Fruit fly (Drosophila melanogaster) whole organism, embryonic: ENCODE data around the gene Wdfy2.
A peak's percentile ranks its signal among the peaks of the same experiment; 100 is the strongest.

Experiments used
- Bdp1 ChIP-seq: fragments of 200-800 bp; sonication (Bioruptor generic); optimal IDR thresholded peaks from 3 replicates; lab custom pipeline; 2016; ENCODE audit warnings: missing biosample characterization, missing genetic modification characterization
- C15 ChIP-seq: fragments of 200-800 bp; sonication (Bioruptor generic); IDR thresholded peaks from 3 replicates; pipeline ENCODE4 v1.3.6; 2022; ENCODE audit warnings: missing biosample characterization, missing genetic modification characterization
- CG12104 ChIP-seq: fragments of 200-800 bp; sonication (Bioruptor generic); optimal IDR thresholded peaks from 3 replicates; lab custom pipeline; 2016; ENCODE audit warnings: missing biosample characterization, missing genetic modification characterization
- CG12299 ChIP-seq: fragments of 200-800 bp; sonication (Bioruptor generic); optimal IDR thresholded peaks from 2 replicates; lab custom pipeline; 2018; ENCODE audit warnings: missing biosample characterization, mild to moderate bottlenecking, missing genetic modification characterization
- CG12744 ChIP-seq: fragments of 200-800 bp; sonication (Bioruptor generic); optimal IDR thresholded peaks from 2 replicates; lab custom pipeline; 2016; ENCODE audit warnings: missing biosample characterization, missing genetic modification characterization
- CG13287 ChIP-seq: fragments of 200-800 bp; sonication (Bioruptor generic); IDR thresholded peaks from 2 replicates; pipeline ENCODE4 v1.3.6; 2022; ENCODE audit warnings: missing biosample characterization, missing genetic modification characterization; ENCODE audit not compliant: partially characterized antibody
- CG14965 ChIP-seq: fragments of 200-800 bp; sonication (Bioruptor generic); optimal IDR thresholded peaks from 2 replicates; lab custom pipeline; 2016; ENCODE audit warnings: missing biosample characterization, missing genetic modification characterization, borderline replicate concordance
- CG15514 ChIP-seq: fragments of 200-800 bp; sonication (Bioruptor generic); optimal IDR thresholded peaks from 3 replicates; lab custom pipeline; 2017; ENCODE audit warnings: missing biosample characterization, missing genetic modification characterization, mild to moderate bottlenecking, moderate library complexity, missing genetic modification reagents
- CG15601 ChIP-seq: fragments of 200-800 bp; sonication (Bioruptor generic); optimal IDR thresholded peaks from 3 replicates; lab custom pipeline; 2019; ENCODE audit warnings: missing biosample characterization, mild to moderate bottlenecking, missing genetic modification characterization, moderate library complexity
- CG1602 ChIP-seq: fragments of 200-800 bp; sonication (Bioruptor generic); optimal IDR thresholded peaks from 3 replicates; lab custom pipeline; 2016; ENCODE audit warnings: missing biosample characterization, missing genetic modification characterization
- CG16813 ChIP-seq: fragments of 200-800 bp; sonication (Bioruptor generic); IDR thresholded peaks from 3 replicates; pipeline ENCODE4 v1.3.6; 2022; ENCODE audit warnings: missing biosample characterization, missing genetic modification characterization; ENCODE audit not compliant: partially characterized antibody
- CG16815 ChIP-seq: fragments of 200-800 bp; sonication (Bioruptor generic); optimal IDR thresholded peaks from 3 replicates; lab custom pipeline; 2017; ENCODE audit warnings: missing biosample characterization, mild to moderate bottlenecking, missing genetic modification characterization
- CG17361 ChIP-seq: fragments of 200-800 bp; sonication (Bioruptor generic); IDR thresholded peaks from 3 replicates; pipeline ENCODE4 v1.3.6; 2022; ENCODE audit warnings: missing biosample characterization, missing genetic modification characterization
- CG17802 ChIP-seq: fragments of 200-800 bp; sonication (Bioruptor generic); optimal IDR thresholded peaks from 2 replicates; lab custom pipeline; 2018; ENCODE audit warnings: missing biosample characterization, mild to moderate bottlenecking, missing genetic modification characterization, moderate library complexity
- CG18262 ChIP-seq: fragments of 200-800 bp; optimal IDR thresholded peaks from 3 replicates; lab custom pipeline; 2019; ENCODE audit warnings: missing biosample characterization, mild to moderate bottlenecking, missing genetic modification characterization, moderate library complexity
- CG2116 ChIP-seq: fragments of 200-800 bp; sonication (Bioruptor generic); optimal IDR thresholded peaks from 3 replicates; lab custom pipeline; 2018; ENCODE audit warnings: missing biosample characterization, mild to moderate bottlenecking, missing genetic modification characterization
- CG32767 ChIP-seq: fragments of 200-800 bp; sonication (Bioruptor generic); IDR thresholded peaks from 2 replicates; pipeline ENCODE4 v1.3.6; 2022; ENCODE audit warnings: missing biosample characterization, missing genetic modification characterization
- CG43689 ChIP-seq: fragments of 200-800 bp; sonication (Bioruptor generic); IDR thresholded peaks from 2 replicates; pipeline ENCODE4 v1.3.6; 2022; ENCODE audit warnings: missing biosample characterization, missing genetic modification characterization
- CG4404 ChIP-seq: fragments of 200-800 bp; sonication (Bioruptor generic); IDR thresholded peaks from 2 replicates; pipeline ENCODE4 v1.3.6; 2022; ENCODE audit warnings: missing biosample characterization, missing genetic modification characterization
- CG6175 ChIP-seq: fragments of 200-800 bp; sonication (Bioruptor generic); IDR thresholded peaks from 3 replicates; pipeline ENCODE4 v1.3.6; 2022; ENCODE audit warnings: missing biosample characterization, missing genetic modification characterization
- CG7786 ChIP-seq: fragments of 200-800 bp; sonication (Bioruptor generic); optimal IDR thresholded peaks from 2 replicates; lab custom pipeline; 2016; ENCODE audit warnings: missing biosample characterization, missing genetic modification characterization
- CG8765 ChIP-seq: fragments of 200-800 bp; sonication (Bioruptor generic); IDR thresholded peaks from 2 replicates; pipeline ENCODE4 v1.3.6; 2022; ENCODE audit warnings: missing biosample characterization, missing genetic modification characterization
- CG9727 ChIP-seq: fragments of 200-800 bp; sonication (Bioruptor generic); optimal IDR thresholded peaks from 3 replicates; lab custom pipeline; 2017; ENCODE audit warnings: missing biosample characterization, mild to moderate bottlenecking, missing genetic modification characterization
- Dad ChIP-seq: fragments of 200-800 bp; sonication (Bioruptor generic); optimal IDR thresholded peaks from 3 replicates; lab custom pipeline; 2016; ENCODE audit warnings: missing biosample characterization, missing genetic modification characterization
- Dek ChIP-seq: fragments of 200-800 bp; sonication (Bioruptor generic); optimal IDR thresholded peaks from 3 replicates; lab custom pipeline; 2019; ENCODE audit warnings: missing biosample characterization, mild to moderate bottlenecking, missing genetic modification characterization, moderate library complexity
- Eip74EF ChIP-seq, 2 experiments: fragments of 200-800 bp in 1 of 2; fragments of >200 bp in 1 of 2; sonication (Bioruptor generic) in 1 of 2; optimal IDR thresholded peaks; 2 replicates each; lab custom pipeline; 2017 to 2019; ENCODE audit warnings: missing biosample characterization in 2 of 2, missing genetic modification characterization in 2 of 2, mild to moderate bottlenecking in 1 of 2, moderate library complexity in 1 of 2
- Ets65A ChIP-seq: fragments of 200-800 bp; sonication (Bioruptor generic); peaks from one replicate; lab custom pipeline; 2016; ENCODE audit warnings: missing biosample characterization, missing genetic modification characterization
- H2.0 ChIP-seq: fragments of 200-800 bp; sonication (Bioruptor generic); IDR thresholded peaks from 2 replicates; pipeline ENCODE4 v1.3.6; 2022; ENCODE audit warnings: missing biosample characterization, missing genetic modification characterization
- HLH54F ChIP-seq: fragments of 200-800 bp; sonication (Bioruptor generic); optimal IDR thresholded peaks from 3 replicates; lab custom pipeline; 2016; ENCODE audit warnings: missing biosample characterization, missing genetic modification characterization
- Hey ChIP-seq: fragments of 200-800 bp; sonication (Bioruptor generic); optimal IDR thresholded peaks from 3 replicates; lab custom pipeline; 2018; ENCODE audit warnings: missing biosample characterization, mild to moderate bottlenecking, missing genetic modification characterization
- Hmr ChIP-seq: fragments of 200-800 bp; sonication (Bioruptor generic); optimal IDR thresholded peaks from 3 replicates; lab custom pipeline; 2017; ENCODE audit warnings: mild to moderate bottlenecking, missing biosample characterization, missing genetic modification reagents, missing genetic modification characterization
- NK7.1 ChIP-seq: fragments of 200-800 bp; sonication (Bioruptor generic); optimal IDR thresholded peaks from 3 replicates; lab custom pipeline; 2016; ENCODE audit warnings: missing biosample characterization, missing genetic modification characterization
- Ravus ChIP-seq: fragments of 200-800 bp; sonication (Bioruptor generic); IDR thresholded peaks from 2 replicates; pipeline ENCODE4 v1.3.6; 2022; ENCODE audit warnings: missing biosample characterization, missing genetic modification characterization
- Spps ChIP-seq: fragments of 200-800 bp; sonication (Bioruptor generic); optimal IDR thresholded peaks from 2 replicates; lab custom pipeline; 2018; ENCODE audit warnings: missing biosample characterization, mild to moderate bottlenecking, missing genetic modification characterization
- amos ChIP-seq: fragments of 200-800 bp; sonication (Bioruptor generic); IDR thresholded peaks from 2 replicates; pipeline ENCODE4 v1.3.6; 2022; ENCODE audit warnings: missing biosample characterization, missing genetic modification characterization; ENCODE audit not compliant: partially characterized antibody
- az2 ChIP-seq: fragments of 200-800 bp; sonication (Bioruptor generic); optimal IDR thresholded peaks from 3 replicates; lab custom pipeline; 2016; ENCODE audit warnings: missing biosample characterization, missing genetic modification characterization
- br ChIP-seq: fragments of >200 bp; optimal IDR thresholded peaks from 2 replicates; lab custom pipeline; 2017
- dan ChIP-seq: fragments of 200-800 bp; sonication (Bioruptor generic); IDR thresholded peaks from 2 replicates; pipeline ENCODE4 v1.3.6; 2022; ENCODE audit warnings: missing biosample characterization, missing genetic modification characterization
- exex ChIP-seq: fragments of 200-800 bp; sonication (Bioruptor generic); optimal IDR thresholded peaks from 4 replicates; lab custom pipeline; 2018; ENCODE audit warnings: missing biosample characterization, mild to moderate bottlenecking, missing genetic modification characterization, moderate library complexity
- ham ChIP-seq: fragments of 200-800 bp; sonication (Bioruptor generic); IDR thresholded peaks from 2 replicates; pipeline ENCODE4 v1.3.6; 2022; ENCODE audit warnings: missing biosample characterization, missing genetic modification characterization
- jumu ChIP-seq: fragments of 200-800 bp; sonication (Bioruptor generic); optimal IDR thresholded peaks from 3 replicates; lab custom pipeline; 2016; ENCODE audit warnings: missing biosample characterization, missing genetic modification characterization
- lola ChIP-seq, 3 experiments: fragments of >200 bp in 2 of 3; fragments of 200-800 bp in 1 of 3; sonication (Bioruptor generic) in 1 of 3; optimal IDR thresholded peaks; 2 replicates each; lab custom pipeline; 2017 to 2019; ENCODE audit warnings: missing biosample characterization in 3 of 3, missing genetic modification characterization in 3 of 3, mild to moderate bottlenecking in 1 of 3, moderate library complexity in 1 of 3
- oc ChIP-seq: fragments of 200-800 bp; sonication (Bioruptor generic); optimal IDR thresholded peaks from 2 replicates; lab custom pipeline; 2018; ENCODE audit warnings: missing biosample characterization, mild to moderate bottlenecking, missing genetic modification characterization, moderate library complexity
- p53 ChIP-seq: fragments of 200-800 bp; sonication (Bioruptor generic); optimal IDR thresholded peaks from 2 replicates; lab custom pipeline; 2016; ENCODE audit warnings: missing biosample characterization, missing genetic modification characterization
- peb ChIP-seq: fragments of 200-800 bp; sonication (Bioruptor generic); IDR thresholded peaks from 2 replicates; pipeline ENCODE4 v1.3.6; 2022; ENCODE audit warnings: missing biosample characterization, missing genetic modification characterization
- prd ChIP-seq, 3 experiments: fragments of >200 bp in 2 of 3; fragments of 200-800 bp in 1 of 3; sonication (Bioruptor generic) in 1 of 3; optimal IDR thresholded peaks in 2 of 3; IDR thresholded peaks in 1 of 3; 2 replicates in 2 of 3; 3 replicates in 1 of 3; pipeline versions ENCODE4 v1.3.6 to Lab custom; 2017 to 2022; ENCODE audit warnings: missing biosample characterization in 1 of 3, missing genetic modification characterization in 1 of 3
- slp2 ChIP-seq: fragments of 200-800 bp; sonication (Bioruptor generic); optimal IDR thresholded peaks from 2 replicates; lab custom pipeline; 2016; ENCODE audit warnings: missing biosample characterization, missing genetic modification characterization
- tll ChIP-seq, 2 experiments: fragments of 200-800 bp in 1 of 2; fragments of >200 bp in 1 of 2; sonication (Bioruptor generic) in 1 of 2; optimal IDR thresholded peaks; 2 replicates each; lab custom pipeline; 2017 to 2019; ENCODE audit warnings: missing biosample characterization in 2 of 2, missing genetic modification characterization in 2 of 2, mild to moderate bottlenecking in 1 of 2, moderate library complexity in 1 of 2
- trem ChIP-seq: fragments of 200-800 bp; optimal IDR thresholded peaks from 3 replicates; lab custom pipeline; 2019; ENCODE audit warnings: missing biosample characterization, mild to moderate bottlenecking, missing genetic modification characterization, moderate library complexity
- trh ChIP-seq: fragments of 200-800 bp; sonication (Bioruptor generic); optimal IDR thresholded peaks from 2 replicates; lab custom pipeline; 2016; ENCODE audit warnings: missing biosample characterization, missing genetic modification characterization

Wdfy2 gene

DNA sequence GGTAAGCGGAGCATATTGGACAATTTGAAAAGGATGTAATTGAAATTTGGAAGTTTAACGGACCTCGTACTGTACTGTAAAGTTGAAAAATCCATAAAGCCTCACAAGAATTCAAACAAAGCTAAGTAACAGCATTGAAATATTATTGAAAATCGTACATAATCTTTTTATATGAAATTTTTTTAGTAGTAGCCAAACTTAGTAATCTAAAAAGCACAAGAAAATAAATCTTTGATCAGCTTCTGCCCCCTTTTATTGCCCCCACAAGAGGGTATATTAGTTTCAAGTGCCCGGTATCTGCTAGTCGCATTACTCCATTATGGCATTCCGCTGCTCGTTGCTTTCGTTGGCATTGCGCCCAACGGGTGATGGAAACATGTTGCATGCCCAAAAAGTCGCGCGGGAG is 43.8 kb downstream of the Wdfy2 start (continued):
- TF ChIP-seq CG7786 (GFP tag; lab: Kevin White, UChicago) (peak; percentile 28), Bdp1 (GFP tag; lab: Kevin White, UChicago) (no peak), prd (optimal IDR thresholded peaks at IDR 0.05; lab: Kevin White, UChicago) (no peak), prd (GFP tag; IDR thresholded peaks at IDR 0.05; lab: Robert Waterston, UW) (peak; percentile 82), HLH54F (no peak), br (no peak), CG6175 (GFP tag; lab: Robert Waterston, UW) (peak; percentile 14; the same call in 1 of the 3 replicates), Dad (GFP tag; lab: Kevin White, UChicago) (peak; percentile 42), Hey (tag; lab: Kevin White, UChicago) (no peak), CG12299 (tag; lab: Kevin White, UChicago) (no peak), H2.0 (GFP tag; lab: Robert Waterston, UW) (peak; percentile 23; the same call in 1 of the 2 replicates), CG17802 (tag; lab: Kevin White, UChicago) (peak; percentile 24), CG2116 (GFP tag; lab: Kevin White, UChicago) (peak; percentile 21), CG43689 (no peak), p53 (GFP tag; lab: Kevin White, UChicago) (no peak), CG16815 (peak; percentile 57), az2 (GFP tag; lab: Kevin White, UChicago) (peak; percentile 60), Ets65A (GFP tag; lab: Kevin White, UChicago) (peak; percentile 97), slp2 (peak; percentile 37), trem (tag; lab: Kevin White, UChicago) (peak; percentile 37), amos (no peak), CG1602 (peak; percentile 61), exex (tag; lab: Kevin White, UChicago) (no peak), CG32767 (GFP tag; lab: Robert Waterston, UW) (0 out of 2 replicates have a peak, but pooled peaks have one; percentile 27), Ravus (GFP tag; lab: Robert Waterston, UW) (no peak), CG4404 (peak; percentile 58; the same call in 1 of the 2 replicates), Hmr (no peak), CG17361 (GFP tag; lab: Robert Waterston, UW) (peak; percentile 87), CG12744 (GFP tag; lab: Kevin White, UChicago) (no peak), C15 (GFP tag; lab: Robert Waterston, UW) (no peak), dan (GFP tag; lab: Robert Waterston, UW) (0 out of 2 replicates have a peak, but pooled peaks have one; percentile 24), ham (GFP tag; lab: Robert Waterston, UW) (no peak), CG14965 (GFP tag; lab: Kevin White, UChicago) (peak; percentile 29), CG16813 (no peak), CG9727 (GFP tag; lab: Kevin White, UChicago) (peak; percentile 72), Eip74EF (GFP tag; optimal IDR thresholded peaks at IDR 0.05; lab: Kevin White, UChicago) (peak in 1 of 2 experiments; percentile 65), CG18262 (tag; lab: Kevin White, UChicago) (peak; percentile 88), trh (GFP tag; lab: Kevin White, UChicago) (peak; percentile 8), oc (tag; lab: Kevin White, UChicago) (no peak), Dek (tag; lab: Kevin White, UChicago) (no peak), peb (no peak), lola (GFP tag; optimal IDR thresholded peaks at IDR 0.05; lab: Kevin White, UChicago) (peak in 1 of 3 experiments; percentile 74), jumu (peak; percentile 53), CG15601 (tag; lab: Kevin White, UChicago) (peak; percentile 46), CG8765 (GFP tag; lab: Robert Waterston, UW) (no peak; the same call in 1 of the 2 replicates), CG12104 (GFP tag; lab: Kevin White, UChicago) (peak; percentile 57), tll (GFP tag; optimal IDR thresholded peaks at IDR 0.05; lab: Kevin White, UChicago) (peak in 1 of 2 experiments; percentile 23), CG13287 (GFP tag; lab: Robert Waterston, UW) (no peak), NK7.1 (GFP tag; lab: Kevin White, UChicago) (peak; percentile 12), Spps (tag; lab: Kevin White, UChicago) (peak; percentile 57), CG15514 (GFP tag; lab: Kevin White, UChicago) (peak; percentile 36)
